Worm (Caenorhabditis elegans) whole organism, L3 larva: ENCODE results near the gene Y54G11A.3.

Source experiments
- R02D3.7 ChIP-seq: fragments of 150-350 bp; optimal IDR thresholded peaks from 2 replicates; lab custom pipeline; 2014; ENCODE audit warnings: missing biosample characterization, missing genetic modification characterization
- ceh-16 ChIP-seq: sonication (generic microtip); optimal IDR thresholded peaks from 2 replicates; lab custom pipeline; 2017; ENCODE audit warnings: missing biosample characterization, missing genetic modification characterization
- daf-12 ChIP-seq: fragments of 150-350 bp; optimal IDR thresholded peaks from 2 replicates; lab custom pipeline; 2014; ENCODE audit warnings: missing biosample characterization, missing genetic modification reagents, missing genetic modification characterization
- egl-27 ChIP-seq: sonication (generic microtip); optimal IDR thresholded peaks from 4 replicates; lab custom pipeline; 2017; ENCODE audit warnings: missing biosample characterization, missing genetic modification reagents, missing genetic modification characterization
- egl-5 ChIP-seq: fragments of 150-350 bp; optimal IDR thresholded peaks from 2 replicates; lab custom pipeline; 2017; ENCODE audit warnings: missing biosample characterization, missing genetic modification reagents, missing genetic modification characterization, inconsistent platforms
- elt-1 ChIP-seq: fragments of 150-350 bp; optimal IDR thresholded peaks from 2 replicates; lab custom pipeline; 2014; ENCODE audit warnings: missing biosample characterization, missing genetic modification characterization
- elt-3 ChIP-seq, 3 experiments: fragments of 150-350 bp in 1 of 3; sonication (generic microtip) in 2 of 3; optimal IDR thresholded peaks; 2 replicates in 2 of 3; 4 replicates in 1 of 3; lab custom pipeline; 2014 to 2017; ENCODE audit warnings: missing biosample characterization in 3 of 3, missing genetic modification characterization in 3 of 3
- eor-1 ChIP-seq, 2 experiments: fragments of 150-350 bp; optimal IDR thresholded peaks; 2 replicates each; lab custom pipeline; 2014 to 2018; ENCODE audit warnings: missing biosample characterization in 2 of 2, missing genetic modification characterization in 2 of 2
- fkh-2 ChIP-seq: fragments of 150-350 bp; optimal IDR thresholded peaks from 2 replicates; lab custom pipeline; 2014; ENCODE audit warnings: missing biosample characterization, missing genetic modification reagents, missing genetic modification characterization
- hmg-11 ChIP-seq: sonication (generic microtip); optimal IDR thresholded peaks from 2 replicates; lab custom pipeline; 2016; ENCODE audit warnings: missing genetic modification characterization, missing compliant biosample characterization
- jun-1 ChIP-seq: fragments of 150-350 bp; optimal IDR thresholded peaks from 2 replicates; lab custom pipeline; 2014; ENCODE audit warnings: missing biosample characterization, missing genetic modification reagents, missing genetic modification characterization
- lin-15B ChIP-seq: fragments of 150-350 bp; optimal IDR thresholded peaks from 2 replicates; lab custom pipeline; 2014; ENCODE audit warnings: missing biosample characterization, missing genetic modification characterization
- lsy-12 ChIP-seq: sonication (generic microtip); optimal IDR thresholded peaks from 2 replicates; lab custom pipeline; 2016; ENCODE audit warnings: mild to moderate bottlenecking, missing genetic modification characterization, missing compliant biosample characterization
- mml-1 ChIP-seq: fragments of 150-350 bp; sonication (generic microtip); optimal IDR thresholded peaks from 3 replicates; lab custom pipeline; 2014; ENCODE audit warnings: missing biosample characterization, missing genetic modification characterization
- nhr-11 ChIP-seq: fragments of 150-350 bp; optimal IDR thresholded peaks from 2 replicates; lab custom pipeline; 2014; ENCODE audit warnings: missing biosample characterization, missing genetic modification characterization
- nhr-12 ChIP-seq: fragments of 150-350 bp; optimal IDR thresholded peaks from 2 replicates; lab custom pipeline; 2014; ENCODE audit warnings: missing biosample characterization, missing genetic modification characterization
- nhr-28 ChIP-seq: fragments of 150-350 bp; optimal IDR thresholded peaks from 2 replicates; lab custom pipeline; 2014; ENCODE audit warnings: missing biosample characterization, missing genetic modification characterization
- nhr-43 ChIP-seq: sonication (generic microtip); optimal IDR thresholded peaks from 2 replicates; lab custom pipeline; 2016; ENCODE audit warnings: mild to moderate bottlenecking, missing genetic modification characterization, missing compliant biosample characterization; ENCODE audit not compliant: poor library complexity, severe bottlenecking
- nhr-67 ChIP-seq: fragments of 150-350 bp; optimal IDR thresholded peaks from 2 replicates; lab custom pipeline; 2014; ENCODE audit warnings: missing biosample characterization, missing genetic modification characterization
- nhr-76 ChIP-seq: fragments of 150-350 bp; sonication (generic microtip); optimal IDR thresholded peaks from 5 replicates; lab custom pipeline; 2014; ENCODE audit warnings: missing biosample characterization, missing genetic modification characterization
- pha-4 ChIP-seq: fragments of 150-350 bp; optimal IDR thresholded peaks from 2 replicates; lab custom pipeline; 2014; ENCODE audit warnings: missing biosample characterization, missing genetic modification reagents, missing genetic modification characterization
- pqm-1 ChIP-seq: fragments of 150-350 bp; optimal IDR thresholded peaks from 2 replicates; lab custom pipeline; 2017; ENCODE audit warnings: missing biosample characterization, missing genetic modification characterization, inconsistent platforms
- skn-1 ChIP-seq: fragments of 150-350 bp; optimal IDR thresholded peaks from 2 replicates; lab custom pipeline; 2014; ENCODE audit warnings: missing biosample characterization, missing genetic modification characterization
- unc-39 ChIP-seq: sonication (generic microtip); optimal IDR thresholded peaks from 4 replicates; lab custom pipeline; 2017; ENCODE audit warnings: missing biosample characterization, missing genetic modification characterization
- unc-62 ChIP-seq: fragments of 150-350 bp; sonication (generic microtip); optimal IDR thresholded peaks from 4 replicates; lab custom pipeline; 2014; ENCODE audit warnings: missing biosample characterization, missing genetic modification reagents, missing genetic modification characterization
- zag-1 ChIP-seq: fragments of 150-350 bp; optimal IDR thresholded peaks from 2 replicates; lab custom pipeline; 2014; ENCODE audit warnings: missing biosample characterization, missing genetic modification characterization
- ztf-11 ChIP-seq: fragments of 150-350 bp; optimal IDR thresholded peaks from 2 replicates; lab custom pipeline; 2014; ENCODE audit warnings: missing biosample characterization, missing genetic modification characterization
- ztf-4 ChIP-seq: fragments of 150-350 bp; optimal IDR thresholded peaks from 2 replicates; lab custom pipeline; 2014; ENCODE audit warnings: missing biosample characterization, missing genetic modification characterization

The Y54G11A.3 gene

DNA sequence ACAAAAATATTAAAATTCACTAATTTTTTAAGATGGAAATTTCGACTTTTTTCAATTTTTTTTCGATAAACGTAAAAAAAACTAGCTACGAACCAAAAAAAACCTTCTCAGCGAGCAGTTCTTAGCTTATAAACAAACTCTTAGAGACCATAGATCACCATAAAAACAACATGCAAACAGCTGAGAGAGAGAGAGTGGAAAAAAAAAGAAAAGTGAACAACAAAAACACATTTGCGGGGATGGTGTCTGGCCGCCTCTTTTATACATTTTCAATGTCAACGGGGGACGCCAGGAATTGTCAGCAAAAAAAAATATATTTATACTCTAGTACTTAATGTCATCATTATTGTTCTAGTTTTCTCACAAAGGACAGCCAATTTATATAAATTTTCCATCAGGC, 35.1 kb downstream of the Y54G11A.3 start:
- TF ChIP-seq lsy-12 (no peak), pha-4 (tag; lab: Kevin White, UChicago) (peak; percentile 16), daf-12 (no peak), unc-39 (tag; lab: Kevin White, UChicago) (no peak), skn-1 (tag; lab: Kevin White, UChicago) (peak; percentile 5), nhr-28 (tag; lab: Kevin White, UChicago) (no peak), nhr-43 (tag; lab: Kevin White, UChicago) (no peak)

DNA sequence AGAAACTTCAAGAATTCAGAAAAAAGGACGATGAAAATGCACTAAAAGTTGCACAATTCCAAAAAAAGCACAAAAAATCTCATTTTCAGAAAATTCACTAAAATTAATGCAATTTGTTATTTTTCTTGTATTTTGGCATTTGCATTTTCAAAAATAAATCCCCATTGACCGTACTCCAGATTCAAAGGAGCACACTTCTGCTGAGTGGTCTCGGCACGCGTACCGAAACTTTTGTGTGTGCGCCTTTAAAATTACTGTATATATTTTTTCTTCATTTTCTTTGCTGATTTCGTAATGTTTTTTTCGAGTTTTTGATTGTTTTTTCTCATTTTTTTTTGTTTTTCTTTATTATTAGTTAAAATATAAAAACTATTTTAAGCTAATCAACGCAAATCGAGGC, 35.8 kb downstream of the Y54G11A.3 start:
- TF ChIP-seq jun-1 (tag; lab: Kevin White, UChicago) (no peak), egl-5 (tag; lab: Kevin White, UChicago) (no peak), ztf-4 (tag; lab: Kevin White, UChicago) (no peak)

DNA sequence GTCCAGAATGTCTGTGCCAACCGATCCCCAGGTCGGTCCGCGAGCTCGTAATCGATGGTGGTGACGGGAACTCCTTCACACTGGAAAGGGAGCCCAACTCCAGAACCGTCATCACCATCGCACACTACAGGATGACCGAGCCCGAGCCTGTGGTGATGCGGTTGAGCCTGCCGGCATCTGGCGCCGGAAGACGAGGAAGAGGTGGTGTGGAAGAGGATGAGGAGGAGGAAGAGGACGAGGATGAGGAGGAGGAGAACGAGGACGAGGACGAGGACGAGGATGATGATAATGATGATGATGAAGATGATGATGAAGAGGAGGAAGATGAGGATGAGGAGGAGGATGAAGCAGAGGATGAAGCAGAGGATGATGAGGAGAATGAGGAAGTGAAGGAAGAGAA, 41.6 kb downstream of the Y54G11A.3 start, which contains the start of gene Y54G11A.14:
Gene Y54G11A.14 (plus strand): TSS at position 132 of the 400 bp plus-strand sequence.
- TF ChIP-seq ztf-11 (tag; lab: Kevin White, UChicago) = no peak
- no peak for TF ChIP-seq eor-1 (tag; optimal IDR thresholded peaks at IDR 0.05; lab: Kevin White, UChicago)
- no peak for TF ChIP-seq lin-15B
- TF ChIP-seq elt-3 (tag; optimal IDR thresholded peaks at IDR 0.05; lab: Kevin White, UChicago) = no peak
- TF ChIP-seq nhr-11 = no peak
- no peak for TF ChIP-seq daf-12

DNA sequence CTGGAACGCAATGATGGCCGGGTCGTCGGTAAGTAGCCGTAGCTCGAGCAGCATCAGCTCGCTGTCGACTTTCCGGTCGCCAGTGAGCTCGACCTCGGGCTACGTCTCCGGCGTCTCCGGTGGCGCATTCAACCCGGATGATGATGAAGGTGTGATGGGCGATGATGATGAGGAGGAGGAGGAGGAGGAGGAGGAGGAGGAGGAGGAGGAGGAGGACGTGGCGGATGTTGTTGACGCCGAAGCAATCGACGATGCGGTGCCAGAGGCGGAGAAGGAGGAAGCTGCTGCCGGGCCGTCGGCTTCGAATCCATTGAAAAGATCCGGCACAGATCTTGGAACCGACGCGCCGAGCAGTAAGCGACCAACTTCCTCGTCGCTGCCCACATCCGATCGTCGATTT, 42.8 kb downstream of the Y54G11A.3 start:
- no peak for TF ChIP-seq unc-62
- no peak for TF ChIP-seq mml-1 (tag; lab: Kevin White, UChicago)
- TF ChIP-seq egl-27 = no peak
- TF ChIP-seq daf-12 = no peak
- TF ChIP-seq elt-1 (tag; lab: Kevin White, UChicago) = no peak
- no peak for TF ChIP-seq nhr-11
- no peak for TF ChIP-seq nhr-28 (tag; lab: Kevin White, UChicago)
- TF ChIP-seq unc-39 (tag; lab: Kevin White, UChicago) = no peak
- no peak for TF ChIP-seq nhr-76 (tag; lab: Kevin White, UChicago)
- no peak for TF ChIP-seq zag-1 (tag; lab: Kevin White, UChicago)
- TF ChIP-seq lsy-12 = no peak
- no peak for TF ChIP-seq nhr-12 (tag; lab: Kevin White, UChicago)
- TF ChIP-seq hmg-11 = no peak
- TF ChIP-seq ceh-16 (tag; lab: Kevin White, UChicago) = no peak
- TF ChIP-seq fkh-2 (tag; lab: Kevin White, UChicago) = no peak
- TF ChIP-seq pqm-1 (tag; lab: Kevin White, UChicago) = no peak
- TF ChIP-seq pha-4 (tag; lab: Kevin White, UChicago) = no peak

DNA sequence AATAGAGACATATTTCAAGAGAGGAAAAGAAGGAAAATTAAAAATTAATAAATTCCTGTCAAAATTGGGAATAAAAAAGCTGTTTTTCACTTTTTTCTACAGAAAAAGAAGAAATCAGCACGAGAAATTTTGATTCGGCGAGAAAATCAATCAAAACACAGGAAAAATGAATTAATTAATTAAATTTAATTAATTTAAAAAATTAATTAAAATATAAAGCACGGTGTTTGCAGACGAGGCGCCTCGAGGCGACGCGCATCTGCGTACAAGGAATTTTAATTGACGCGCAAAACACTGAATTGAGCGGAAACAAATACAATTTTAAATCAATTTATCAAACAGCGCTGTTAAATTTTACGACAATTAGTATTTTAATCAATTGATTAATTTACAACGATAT, 44.8 kb downstream of the Y54G11A.3 start:
- TF ChIP-seq elt-3 (tag; optimal IDR thresholded peaks at IDR 0.05; lab: Kevin White, UChicago) = no peak
- TF ChIP-seq egl-5 (tag; lab: Kevin White, UChicago) = no peak
- no peak for TF ChIP-seq mml-1 (tag; lab: Kevin White, UChicago)
- TF ChIP-seq lin-15B = no peak
- TF ChIP-seq fkh-2 (tag; lab: Kevin White, UChicago) = no peak
- TF ChIP-seq egl-27 = no peak
- TF ChIP-seq skn-1 (tag; lab: Kevin White, UChicago) = no peak
- TF ChIP-seq ztf-4 (tag; lab: Kevin White, UChicago) = no peak
- TF ChIP-seq nhr-76 (tag; lab: Kevin White, UChicago) = no peak
- no peak for TF ChIP-seq lsy-12
- TF ChIP-seq nhr-67 = no peak
- TF ChIP-seq unc-39 (tag; lab: Kevin White, UChicago) = no peak
- TF ChIP-seq nhr-11 = no peak
- no peak for TF ChIP-seq R02D3.7 (tag; lab: Kevin White, UChicago)
